Fruit fly (Drosophila melanogaster): ENCODE results near the gene RPA1.

RPA1 gene

DNA sequence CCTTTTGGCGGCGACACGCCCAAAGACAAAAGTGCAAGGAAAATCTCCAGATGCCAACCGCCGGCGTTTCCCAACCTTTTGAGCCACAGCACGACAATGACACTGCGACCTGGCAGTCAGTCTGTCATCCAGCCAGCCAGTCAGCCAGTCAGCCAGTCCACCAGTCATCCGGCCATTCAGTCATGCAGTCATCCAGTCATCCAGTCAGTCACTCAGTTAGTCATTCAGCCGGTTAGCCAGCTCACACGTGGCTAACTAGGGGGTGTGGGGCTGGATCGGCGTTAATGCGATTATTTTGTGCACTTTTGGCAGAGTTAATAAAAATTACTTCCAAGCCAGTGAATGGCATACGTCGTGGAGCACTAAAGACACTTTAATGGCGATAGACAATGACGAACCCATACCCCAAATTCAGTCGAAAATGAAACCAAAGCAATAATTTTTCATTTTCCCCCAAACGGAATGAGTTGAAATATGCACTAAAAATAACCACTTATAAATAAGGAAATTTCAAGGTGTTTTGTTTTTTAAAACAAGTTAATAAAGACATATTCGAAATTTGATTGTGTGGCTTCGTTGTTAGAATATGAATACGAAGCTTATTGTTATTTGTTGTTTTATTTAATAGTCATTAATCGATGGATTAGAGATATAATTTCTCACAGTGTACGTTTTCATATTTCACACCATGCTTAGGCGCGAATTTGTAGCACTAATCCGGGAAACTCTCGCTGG lies 39.4 kb downstream of the RPA1 start:
- no peak for TF ChIP-seq toe (GFP tag; optimal IDR thresholded peaks at IDR 0.05)
- no peak for TF ChIP-seq kay (GFP tag; ENCODE audit: borderline replicate concordance)
- TF ChIP-seq cnc (optimal IDR thresholded peaks at IDR 0.05): no peak
- no peak for TF ChIP-seq Hr96 (GFP tag; optimal IDR thresholded peaks at IDR 0.05)
- TF ChIP-seq bab1 (GFP tag; optimal IDR thresholded peaks at IDR 0.05): no peak
- no peak for TF ChIP-seq ovo (GFP tag; optimal IDR thresholded peaks at IDR 0.05)
- no peak for TF ChIP-seq CG12768 (GFP tag; optimal IDR thresholded peaks at IDR 0.05)
- no peak for TF ChIP-seq CG1620 (GFP tag; optimal IDR thresholded peaks at IDR 0.05)
- no peak for TF ChIP-seq Mnt (GFP tag; optimal IDR thresholded peaks at IDR 0.05)
- no peak for TF ChIP-seq tj (GFP tag; optimal IDR thresholded peaks at IDR 0.05)
- no peak for TF ChIP-seq cic (GFP tag; optimal IDR thresholded peaks at IDR 0.05)
- no peak for TF ChIP-seq CG14711 (tag; optimal IDR thresholded peaks at IDR 0.05)
- TF ChIP-seq Clk (GFP tag; optimal IDR thresholded peaks at IDR 0.05): no peak
- no peak for TF ChIP-seq Crg-1 (GFP tag; optimal IDR thresholded peaks at IDR 0.05)
- no peak for TF ChIP-seq CG7045 (GFP tag; optimal IDR thresholded peaks at IDR 0.05)
- TF ChIP-seq pad (GFP tag; optimal IDR thresholded peaks at IDR 0.05): no peak
- TF ChIP-seq CG7101 (tag; optimal IDR thresholded peaks at IDR 0.05): no peak
- TF ChIP-seq CG11617 (GFP tag; optimal IDR thresholded peaks at IDR 0.05): no peak
- no peak for TF ChIP-seq CG33017 (tag; optimal IDR thresholded peaks at IDR 0.05)

- TF ChIP-seq toe (GFP tag; optimal IDR thresholded peaks at IDR 0.05): no peak
- no peak for TF ChIP-seq Hr96 (GFP tag; optimal IDR thresholded peaks at IDR 0.05)
- TF ChIP-seq Crg-1 (GFP tag; optimal IDR thresholded peaks at IDR 0.05): no peak
- TF ChIP-seq Clk (GFP tag; optimal IDR thresholded peaks at IDR 0.05): no peak
- no peak for TF ChIP-seq tj (GFP tag; optimal IDR thresholded peaks at IDR 0.05)
- TF ChIP-seq pad (GFP tag; optimal IDR thresholded peaks at IDR 0.05): no peak
- no peak for TF ChIP-seq ovo (GFP tag; optimal IDR thresholded peaks at IDR 0.05)
- TF ChIP-seq CG11617 (GFP tag; optimal IDR thresholded peaks at IDR 0.05): no peak
- no peak for TF ChIP-seq CG12768 (GFP tag; optimal IDR thresholded peaks at IDR 0.05)
- no peak for TF ChIP-seq CG5204 (GFP tag; optimal IDR thresholded peaks at IDR 0.05)
- TF ChIP-seq bab1 (GFP tag; optimal IDR thresholded peaks at IDR 0.05): no peak
- TF ChIP-seq kay (GFP tag; ENCODE audit: borderline replicate concordance): no peak
- no peak for TF ChIP-seq CG7101 (tag; optimal IDR thresholded peaks at IDR 0.05)
- TF ChIP-seq CG7045 (GFP tag; optimal IDR thresholded peaks at IDR 0.05): no peak
- TF ChIP-seq cic (GFP tag; optimal IDR thresholded peaks at IDR 0.05): no peak
- TF ChIP-seq CG14711 (tag; optimal IDR thresholded peaks at IDR 0.05): no peak
- no peak for TF ChIP-seq cnc (optimal IDR thresholded peaks at IDR 0.05)
- no peak for TF ChIP-seq CG1620 (GFP tag; optimal IDR thresholded peaks at IDR 0.05)
- TF ChIP-seq Mnt (GFP tag; optimal IDR thresholded peaks at IDR 0.05): no peak
Observed at dm6 chr3R:8223074-8223597, 41.1 kb downstream of the RPA1 start.

DNA sequence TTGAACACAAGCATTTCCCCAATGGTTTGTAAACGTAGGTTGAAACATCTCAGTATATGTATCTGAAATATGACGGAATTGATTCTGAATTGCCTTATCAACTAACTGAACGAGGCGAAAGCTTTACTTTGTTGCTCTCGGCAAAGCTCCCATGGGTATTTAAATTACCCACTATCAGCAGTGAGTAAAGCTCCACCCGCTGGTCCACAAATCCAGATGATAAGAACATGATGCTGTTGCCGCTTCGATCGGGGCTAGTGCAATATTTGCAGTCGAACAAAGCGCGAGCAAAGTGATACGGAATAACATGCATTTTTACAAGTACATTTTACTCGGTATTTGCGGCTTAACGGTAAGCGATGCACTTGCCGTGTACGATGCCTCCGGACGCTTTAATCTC lies 44.4 kb downstream of the RPA1 start, which contains the start of gene CG18249:
Gene CG18249, plus strand, starts transcription at position 256 of the 400 bp plus-strand sequence.
- TF ChIP-seq toe (GFP tag; optimal IDR thresholded peaks at IDR 0.05): no peak
- no peak for TF ChIP-seq CG5204 (GFP tag; optimal IDR thresholded peaks at IDR 0.05)
- no peak for TF ChIP-seq ovo (GFP tag; optimal IDR thresholded peaks at IDR 0.05)
- no peak for TF ChIP-seq Mnt (GFP tag; optimal IDR thresholded peaks at IDR 0.05)
- peak; percentile 4 for TF ChIP-seq pad (GFP tag; optimal IDR thresholded peaks at IDR 0.05)
- no peak for TF ChIP-seq CG7045 (GFP tag; optimal IDR thresholded peaks at IDR 0.05)
- no peak for TF ChIP-seq bab1 (GFP tag; optimal IDR thresholded peaks at IDR 0.05)
- TF ChIP-seq Crg-1 (GFP tag; optimal IDR thresholded peaks at IDR 0.05): no peak
- peak; percentile 85 for TF ChIP-seq cic (GFP tag; optimal IDR thresholded peaks at IDR 0.05)
- no peak for TF ChIP-seq tj (GFP tag; optimal IDR thresholded peaks at IDR 0.05)
- TF ChIP-seq Hr96 (GFP tag; optimal IDR thresholded peaks at IDR 0.05): no peak
- TF ChIP-seq CG11617 (GFP tag; optimal IDR thresholded peaks at IDR 0.05): no peak
- TF ChIP-seq Clk (GFP tag; optimal IDR thresholded peaks at IDR 0.05): no peak

- TF ChIP-seq Clk (GFP tag; optimal IDR thresholded peaks at IDR 0.05): no peak
- no peak for TF ChIP-seq CG12768 (GFP tag; optimal IDR thresholded peaks at IDR 0.05)
- TF ChIP-seq bab1 (GFP tag; optimal IDR thresholded peaks at IDR 0.05): no peak
- no peak for TF ChIP-seq CG1620 (GFP tag; optimal IDR thresholded peaks at IDR 0.05)
- TF ChIP-seq Crg-1 (GFP tag; optimal IDR thresholded peaks at IDR 0.05): no peak
- TF ChIP-seq CG7101 (tag; optimal IDR thresholded peaks at IDR 0.05): no peak
- TF ChIP-seq cnc (optimal IDR thresholded peaks at IDR 0.05): no peak
Observed at dm6 chr3R:8217727-8218126, 46.5 kb downstream of the RPA1 start, which contains the start of gene CG7800. Gene CG7800, plus strand, starts transcription at chr3R:8217957.

dm6 chr3R:8215528-8216189 lies 48.6 kb downstream of the RPA1 start:
- no peak for TF ChIP-seq CG5204 (GFP tag; optimal IDR thresholded peaks at IDR 0.05)
- no peak for TF ChIP-seq CG12768 (GFP tag; optimal IDR thresholded peaks at IDR 0.05)
- TF ChIP-seq ovo (GFP tag; optimal IDR thresholded peaks at IDR 0.05): no peak
- no peak for TF ChIP-seq Clk (GFP tag; optimal IDR thresholded peaks at IDR 0.05)
- TF ChIP-seq Mnt (GFP tag; optimal IDR thresholded peaks at IDR 0.05): no peak
- TF ChIP-seq CG1620 (GFP tag; optimal IDR thresholded peaks at IDR 0.05): no peak
- TF ChIP-seq CG14711 (tag; optimal IDR thresholded peaks at IDR 0.05): no peak
- TF ChIP-seq Hr96 (GFP tag; optimal IDR thresholded peaks at IDR 0.05): no peak
- no peak for TF ChIP-seq pad (GFP tag; optimal IDR thresholded peaks at IDR 0.05)
- TF ChIP-seq CG7101 (tag; optimal IDR thresholded peaks at IDR 0.05): no peak
- TF ChIP-seq tj (GFP tag; optimal IDR thresholded peaks at IDR 0.05): no peak
- TF ChIP-seq CG7045 (GFP tag; optimal IDR thresholded peaks at IDR 0.05): no peak
- no peak for TF ChIP-seq Crg-1 (GFP tag; optimal IDR thresholded peaks at IDR 0.05)
- no peak for TF ChIP-seq CG33017 (tag; optimal IDR thresholded peaks at IDR 0.05)

All from whole organism, adult.